Fruit fly (Drosophila melanogaster) ovary, adult (tissue): ENCODE measurements around the gene CG3117.
A peak's percentile ranks its signal among the peaks of the same experiment; 100 is the strongest.

Experiments used
- CG17801 ChIP-seq: fragments of 200-800 bp; optimal IDR thresholded peaks from 2 replicates; lab custom pipeline; 2019; ENCODE audit warnings: missing biosample characterization, mild to moderate bottlenecking, missing genetic modification characterization, moderate library complexity; ENCODE audit not compliant: partially characterized antibody

CG3117 gene

DNA sequence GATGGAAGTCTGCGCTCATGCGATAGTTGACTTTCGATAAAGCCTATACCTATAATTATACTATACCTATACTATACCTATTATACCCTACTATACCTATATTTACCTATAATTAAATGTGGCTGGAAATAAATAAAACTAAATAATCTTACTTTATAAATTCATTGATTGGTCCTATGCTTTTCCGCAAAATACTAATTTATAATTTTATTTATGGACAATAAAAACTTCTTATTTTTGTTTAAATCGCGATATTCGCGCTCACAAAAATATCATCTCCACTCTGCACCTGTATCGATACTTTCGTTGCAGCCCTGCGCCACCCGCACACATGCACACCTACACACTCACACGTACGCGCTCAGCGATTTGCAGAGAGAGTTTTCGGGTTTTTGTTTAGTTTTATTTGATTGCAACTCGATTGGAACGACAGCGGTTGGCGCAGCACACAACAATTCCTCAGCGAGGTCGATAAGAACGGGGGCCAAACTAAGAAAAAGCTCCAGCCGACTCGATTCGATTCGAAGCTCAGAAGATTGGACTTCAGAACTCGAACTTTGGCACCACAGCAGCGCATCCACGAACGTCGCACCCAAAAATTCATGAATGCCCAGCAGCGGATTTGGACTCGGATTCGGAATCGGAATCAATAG, 27.7 kb upstream of the CG3117 start, which contains the start of gene CG8814:
CG8814 (plus strand) TSS at position 349 of the 653 bp plus-strand sequence.
- TF ChIP-seq CG17801 (GFP tag; lab: Kevin White, UChicago), result peak; percentile 78

DNA sequence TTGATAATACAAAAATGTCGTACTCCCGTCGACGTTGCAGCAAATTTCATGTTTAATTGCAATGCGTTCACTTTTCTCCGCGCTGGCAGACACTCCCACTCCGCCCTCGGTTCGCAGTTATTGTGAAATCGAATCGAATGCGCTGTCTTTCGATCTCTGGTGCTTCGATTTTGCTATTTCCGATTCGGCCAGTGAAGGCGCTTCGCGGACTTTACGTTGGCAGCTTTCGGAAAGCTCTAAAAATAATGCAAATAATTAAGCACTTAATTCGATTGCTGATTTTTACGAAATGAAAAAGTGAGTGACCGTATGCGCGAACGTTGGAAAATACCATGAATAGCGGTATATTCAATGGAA, 27.2 kb upstream of the CG3117 start, which contains the start of gene Ifrd1:
Ifrd1 (minus strand) TSS at position 305 of the 357 bp plus-strand sequence.
- TF ChIP-seq CG17801 (GFP tag; lab: Kevin White, UChicago), result peak; percentile 12

- no peak for TF ChIP-seq CG17801 (GFP tag; lab: Kevin White, UChicago)
These were observed 26.7 kb upstream of the CG3117 start for dm6 chr2L:2873729-2874127.

DNA sequence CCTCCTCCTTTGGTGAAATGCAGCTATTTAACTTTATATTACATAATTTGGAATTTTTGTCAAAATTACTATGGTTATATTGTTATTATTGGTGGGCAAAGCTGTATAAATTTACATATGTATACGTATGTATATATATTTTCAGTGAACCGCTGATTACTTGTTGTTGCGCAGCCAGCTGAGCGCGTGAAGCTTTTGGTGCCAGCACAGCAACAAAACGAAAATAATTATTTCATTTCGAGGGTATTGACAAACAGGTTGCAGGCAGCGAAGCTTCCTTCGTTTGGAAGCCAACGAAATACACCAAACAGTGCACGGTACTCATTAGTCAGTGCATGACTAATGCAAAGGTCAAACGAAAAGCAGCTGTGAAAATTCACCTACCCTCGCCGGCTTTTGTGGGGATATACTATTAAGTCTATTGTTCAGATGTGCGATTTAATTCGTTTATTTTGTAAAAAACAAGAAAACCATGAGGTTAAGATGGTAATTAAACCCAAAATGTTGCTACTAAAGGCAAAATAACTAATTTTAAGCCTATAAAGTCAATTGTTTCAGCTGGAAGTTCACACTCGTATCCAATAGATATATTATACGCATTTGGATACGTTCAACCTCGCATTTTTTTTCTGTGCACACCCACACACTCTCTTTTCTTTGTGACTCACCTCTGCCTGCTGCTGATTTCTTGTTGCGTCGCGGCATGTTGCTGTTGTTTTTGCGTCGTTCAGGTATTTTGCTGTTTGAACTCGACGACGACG, 26.1 kb upstream of the CG3117 start:
- no peak for TF ChIP-seq CG17801 (GFP tag; lab: Kevin White, UChicago)

DNA sequence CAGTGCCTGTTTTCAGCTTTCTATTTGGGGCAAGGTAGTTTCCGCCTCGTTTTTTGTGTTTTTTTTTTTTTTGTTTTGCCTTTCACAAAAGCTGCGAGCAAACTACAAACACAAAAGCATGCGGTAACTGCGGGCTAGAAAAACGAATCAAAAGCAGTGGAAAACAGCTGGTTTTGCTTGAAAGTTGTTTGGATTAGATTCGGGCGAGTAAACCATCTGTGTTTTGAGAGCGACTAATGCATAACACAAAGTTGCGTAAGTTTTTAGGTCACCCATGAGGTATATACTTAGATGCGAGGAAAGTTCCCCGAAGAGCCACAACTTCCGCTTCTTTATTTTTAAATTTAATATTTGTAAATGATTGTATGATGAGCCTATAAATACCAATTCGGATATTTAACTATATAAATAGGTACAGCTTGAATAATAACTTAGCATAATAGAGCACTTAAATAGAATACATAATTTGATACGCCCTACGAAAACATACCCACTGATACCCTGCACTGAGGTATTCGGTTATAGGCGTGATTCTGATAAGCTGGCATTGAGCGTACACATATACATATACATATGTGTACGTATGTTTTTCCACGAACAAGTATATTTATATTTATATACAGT, 25.4 kb upstream of the CG3117 start:
- no peak for TF ChIP-seq CG17801 (GFP tag; lab: Kevin White, UChicago)

- no peak for TF ChIP-seq CG17801 (GFP tag; lab: Kevin White, UChicago)
These were observed 22.1 kb upstream of the CG3117 start, which contains the start of gene CG8813 for dm6 chr2L:2869008-2869702. Gene CG8813, plus strand, starts transcription at chr2L:2869652.

DNA sequence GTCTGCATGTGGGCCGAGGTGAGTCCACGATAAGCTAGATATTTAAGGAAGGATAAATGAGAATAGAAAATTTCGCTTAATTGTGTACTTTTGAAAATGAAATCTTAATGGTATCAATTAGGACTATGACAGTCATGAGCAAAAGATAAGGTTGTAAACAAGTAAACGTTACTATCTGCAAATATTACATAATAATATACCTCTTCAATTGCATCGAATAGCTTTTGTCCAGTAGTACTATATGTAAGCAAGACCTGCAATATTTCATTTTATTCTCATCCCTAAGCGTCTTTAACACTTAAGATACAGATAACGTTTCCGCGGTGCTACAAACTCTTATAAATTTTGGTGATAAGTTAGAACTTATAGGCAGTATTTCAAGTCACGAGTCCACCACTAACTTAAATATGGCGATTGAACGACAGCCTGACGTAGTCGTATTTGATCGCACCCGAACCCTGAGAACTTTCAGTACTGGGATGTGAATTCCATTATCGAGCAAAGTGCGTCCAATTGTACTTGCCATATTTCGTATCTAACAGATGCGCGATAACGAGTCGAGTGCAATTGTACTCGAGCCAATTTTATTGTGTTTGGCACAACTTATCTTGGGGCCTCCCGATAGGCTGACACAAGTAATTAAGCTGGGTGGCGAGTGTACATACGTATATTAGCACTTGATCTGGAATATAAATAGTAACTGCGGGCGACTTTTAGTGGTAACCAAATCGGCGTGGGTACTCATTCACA, 18.7 kb upstream of the CG3117 start:
- no peak for TF ChIP-seq CG17801 (GFP tag; lab: Kevin White, UChicago)

dm6 chr2L:2864601-2865000, 17.6 kb upstream of the CG3117 start:
- no peak for TF ChIP-seq CG17801 (GFP tag; lab: Kevin White, UChicago)

DNA sequence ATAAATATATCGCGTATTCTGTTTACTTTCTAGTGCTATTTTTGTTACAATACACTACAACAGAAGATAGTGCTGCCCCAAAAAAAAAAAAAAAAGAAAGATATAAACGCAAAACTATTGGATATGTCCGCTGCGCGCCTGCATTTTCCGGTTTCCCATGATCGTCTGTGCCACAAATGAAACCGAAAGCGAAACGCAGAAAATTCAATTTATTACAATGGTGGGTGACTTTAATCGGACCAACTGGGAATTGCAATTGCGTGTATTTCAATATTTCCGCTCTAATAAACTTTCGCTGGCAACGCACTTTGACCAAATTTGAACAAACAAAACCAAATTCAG, 15.6 kb upstream of the CG3117 start:
- TF ChIP-seq CG17801 (GFP tag; lab: Kevin White, UChicago), result no peak

- peak; percentile 29 for TF ChIP-seq CG17801 (GFP tag; lab: Kevin White, UChicago)
These were observed 15.0 kb upstream of the CG3117 start for dm6 chr2L:2861885-2862620.

DNA sequence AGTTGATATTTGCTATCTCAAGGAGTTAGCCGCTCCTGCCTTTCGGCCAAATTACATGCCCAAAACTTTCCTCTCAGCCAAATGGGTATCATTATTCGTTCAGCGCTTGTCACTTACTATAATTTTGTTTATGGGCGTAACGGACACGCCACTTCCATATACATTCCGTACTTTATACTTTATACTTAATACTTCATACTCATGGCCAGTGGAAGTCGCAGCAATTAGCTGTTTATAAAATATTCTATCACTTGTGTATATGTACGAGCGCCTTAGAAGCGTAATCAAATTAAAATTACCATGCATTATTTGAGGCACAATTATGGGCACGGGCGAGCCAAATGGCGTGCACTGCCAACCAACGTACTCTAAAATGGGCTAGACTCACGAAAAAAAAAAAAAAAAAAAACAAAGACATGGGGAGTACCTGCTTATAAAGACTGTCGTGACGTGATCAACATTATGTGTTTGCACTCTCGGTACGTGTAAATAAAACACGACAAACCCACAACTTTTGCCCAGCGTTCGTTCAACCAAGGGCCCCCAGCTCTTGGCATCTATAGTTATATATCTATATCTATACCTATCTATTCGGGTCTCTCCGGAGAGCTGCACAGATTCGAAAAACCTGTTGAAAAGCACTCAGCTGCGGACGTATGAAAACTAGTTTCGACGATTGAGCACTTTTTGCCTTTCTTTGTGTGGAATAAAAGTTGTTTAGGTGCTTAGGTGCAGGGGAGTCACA, 14.3 kb upstream of the CG3117 start:
- no peak for TF ChIP-seq CG17801 (GFP tag; lab: Kevin White, UChicago)

- TF ChIP-seq CG17801 (GFP tag; lab: Kevin White, UChicago), result peak; percentile 67
These were observed 11.1 kb upstream of the CG3117 start for dm6 chr2L:2857862-2858734.
